Fruit fly (Drosophila melanogaster) whole organism, wandering third instar larva: ENCODE results near the gene Dlip2.

Experiments used
- Abd-B ChIP-seq: fragments of >200 bp; optimal IDR thresholded peaks from 2 replicates; lab custom pipeline; 2017; ENCODE audit warnings: missing biosample characterization, missing genetic modification characterization
- Hr78 ChIP-seq: fragments of >200 bp; optimal IDR thresholded peaks from 2 replicates; lab custom pipeline; 2017; ENCODE audit warnings: missing biosample characterization, missing genetic modification characterization
- N ChIP-seq: fragments of >200 bp; optimal IDR thresholded peaks from 2 replicates; lab custom pipeline; 2018; ENCODE audit warnings: missing biosample characterization, missing external identifiers, missing genetic modification characterization
- OdsH ChIP-seq: fragments of 200-800 bp; sonication (Bioruptor generic); optimal IDR thresholded peaks from 2 replicates; lab custom pipeline; 2016; ENCODE audit warnings: missing biosample characterization, mild to moderate bottlenecking, missing genetic modification characterization
- Rel ChIP-seq, 2 experiments: fragments of 200-800 bp; sonication (Bioruptor generic) in 1 of 2; optimal IDR thresholded peaks; 2 replicates in 1 of 2; 3 replicates in 1 of 2; lab custom pipeline; 2016 to 2019; ENCODE audit warnings: mild to moderate bottlenecking in 2 of 2, missing biosample characterization in 2 of 2, missing genetic modification characterization in 2 of 2, moderate library complexity in 1 of 2
- brk ChIP-seq: fragments of 200-800 bp; sonication (Bioruptor generic); optimal IDR thresholded peaks from 2 replicates; lab custom pipeline; 2016; ENCODE audit warnings: missing biosample characterization, mild to moderate bottlenecking, missing genetic modification characterization
- fru ChIP-seq: fragments of 200-800 bp; sonication (Bioruptor generic); optimal IDR thresholded peaks from 3 replicates; lab custom pipeline; 2016; ENCODE audit warnings: missing biosample characterization, mild to moderate bottlenecking, missing genetic modification characterization
- h ChIP-seq: fragments of 200-800 bp; sonication (Bioruptor generic); optimal IDR thresholded peaks from 3 replicates; lab custom pipeline; 2016; ENCODE audit warnings: missing biosample characterization, mild to moderate bottlenecking, missing genetic modification characterization
- jim ChIP-seq: fragments of 175-275, 200-325 bp; sonication (Bioruptor generic); optimal IDR thresholded peaks from 2 replicates; lab custom pipeline; 2016; ENCODE audit warnings: missing biosample characterization, mild to moderate bottlenecking, missing genetic modification characterization
- psq ChIP-seq: fragments of 200-800 bp; sonication (Bioruptor generic); optimal IDR thresholded peaks from 3 replicates; lab custom pipeline; 2017; ENCODE audit warnings: missing biosample characterization, mild to moderate bottlenecking, missing genetic modification characterization, moderate library complexity
- sage ChIP-seq: fragments of 200-800 bp; sonication (Bioruptor generic); optimal IDR thresholded peaks from 2 replicates; lab custom pipeline; 2016; ENCODE audit warnings: missing biosample characterization, mild to moderate bottlenecking, missing genetic modification characterization

- TF ChIP-seq Abd-B (GFP tag; lab: Kevin White, UChicago) (no peak), psq (no peak), h (GFP tag; lab: Kevin White, UChicago) (peak; percentile 82), Hr78 (GFP tag; lab: Kevin White, UChicago) (no peak), brk (GFP tag; lab: Kevin White, UChicago) (no peak), fru (GFP tag; lab: Kevin White, UChicago) (no peak), sage (GFP tag; lab: Kevin White, UChicago) (no peak), N (no peak), Rel (GFP tag; optimal IDR thresholded peaks at IDR 0.05; lab: Kevin White, UChicago) (no peak), Rel (tag; optimal IDR thresholded peaks at IDR 0.05; lab: Kevin White, UChicago) (peak; percentile 78), OdsH (GFP tag; lab: Kevin White, UChicago) (peak; percentile 79), jim (GFP tag; lab: Kevin White, UChicago) (no peak)
Observed at dm6 chr3R:4649126-4649811, 3.8 kb upstream of the Dlip2 start, which contains the start of gene Karybeta3.
